Worm (Caenorhabditis elegans) whole organism, mixed stage, embryonic: ENCODE results near the gene sqst-4.

Experiments used
- M03D4.4 ChIP-seq: sonication (generic microtip); optimal IDR thresholded peaks from 2 replicates; lab custom pipeline; 2017; ENCODE audit warnings: mild to moderate bottlenecking, missing genetic modification characterization, missing compliant biosample characterization
- blmp-1 ChIP-seq: fragments of 150-350 bp; optimal IDR thresholded peaks from 2 replicates; lab custom pipeline; 2014; ENCODE audit warnings: missing biosample characterization, missing genetic modification characterization
- ceh-39 ChIP-seq: fragments of 150-350 bp; optimal IDR thresholded peaks from 2 replicates; lab custom pipeline; 2014; ENCODE audit warnings: missing biosample characterization, missing genetic modification characterization
- ceh-43 ChIP-seq: fragments of 200-800 bp; sonication (Bioruptor generic); optimal IDR thresholded peaks from 2 replicates; lab custom pipeline; 2018; ENCODE audit warnings: mild to moderate bottlenecking, missing genetic modification characterization, moderate library complexity, missing compliant biosample characterization
- ces-1 ChIP-seq: fragments of 150-350 bp; optimal IDR thresholded peaks from 2 replicates; lab custom pipeline; 2014; ENCODE audit warnings: missing biosample characterization, missing genetic modification reagents, missing genetic modification characterization
- cnd-1 ChIP-seq: fragments of 200-800 bp; sonication (Bioruptor generic); optimal IDR thresholded peaks from 2 replicates; lab custom pipeline; 2018; ENCODE audit warnings: mild to moderate bottlenecking, missing genetic modification characterization, missing compliant biosample characterization
- drap-1 ChIP-seq: fragments of 200-800 bp; sonication (Bioruptor generic); optimal IDR thresholded peaks from 3 replicates; lab custom pipeline; 2018; ENCODE audit warnings: mild to moderate bottlenecking, missing genetic modification characterization, missing compliant biosample characterization
- elt-3 ChIP-seq: fragments of 150-350 bp; optimal IDR thresholded peaks from 2 replicates; lab custom pipeline; 2014; ENCODE audit warnings: missing biosample characterization, missing genetic modification characterization
- flh-1 ChIP-seq: fragments of 200-800 bp; sonication (Bioruptor generic); optimal IDR thresholded peaks from 2 replicates; lab custom pipeline; 2018; ENCODE audit warnings: mild to moderate bottlenecking, missing genetic modification characterization, moderate library complexity, missing compliant biosample characterization
- hlh-1 ChIP-seq: fragments of 150-350 bp; optimal IDR thresholded peaks from 2 replicates; lab custom pipeline; 2014; ENCODE audit warnings: missing biosample characterization, missing genetic modification reagents, missing genetic modification characterization
- lin-13 ChIP-seq: fragments of 150-350 bp; optimal IDR thresholded peaks from 2 replicates; lab custom pipeline; 2014; ENCODE audit warnings: missing biosample characterization, missing genetic modification characterization
- lin-32 ChIP-seq: fragments of 200-800 bp; sonication (Bioruptor generic); optimal IDR thresholded peaks from 2 replicates; lab custom pipeline; 2018; ENCODE audit warnings: mild to moderate bottlenecking, missing genetic modification characterization, missing compliant biosample characterization
- lsy-2 ChIP-seq: fragments of 150-350 bp; optimal IDR thresholded peaks from 2 replicates; lab custom pipeline; 2014; ENCODE audit warnings: missing biosample characterization, missing genetic modification characterization
- mab-5 ChIP-seq: fragments of 150-350 bp; optimal IDR thresholded peaks from 2 replicates; lab custom pipeline; 2014; ENCODE audit warnings: missing biosample characterization, missing genetic modification characterization
- mep-1 ChIP-seq: fragments of 150-350 bp; optimal IDR thresholded peaks from 2 replicates; lab custom pipeline; 2017; ENCODE audit warnings: missing biosample characterization, missing genetic modification reagents, missing genetic modification characterization, inconsistent platforms
- mls-2 ChIP-seq: sonication (generic microtip); optimal IDR thresholded peaks from 2 replicates; lab custom pipeline; 2016; ENCODE audit warnings: mild to moderate bottlenecking, missing genetic modification characterization, moderate library complexity, missing compliant biosample characterization
- nhr-12 ChIP-seq: fragments of 150-350 bp; optimal IDR thresholded peaks from 2 replicates; lab custom pipeline; 2014; ENCODE audit warnings: missing biosample characterization, missing genetic modification characterization
- nhr-2 ChIP-seq: fragments of 150-350 bp; optimal IDR thresholded peaks from 2 replicates; lab custom pipeline; 2014; ENCODE audit warnings: missing biosample characterization, missing genetic modification characterization
- nhr-76 ChIP-seq: sonication (generic microtip); optimal IDR thresholded peaks from 2 replicates; lab custom pipeline; 2017; ENCODE audit warnings: missing biosample characterization, missing genetic modification characterization
- pha-4 ChIP-seq: fragments of 150-350 bp; optimal IDR thresholded peaks from 2 replicates; lab custom pipeline; 2018; ENCODE audit warnings: missing biosample characterization, missing genetic modification reagents, missing genetic modification characterization
- sem-2 ChIP-seq: fragments of 200-800 bp; sonication (Bioruptor generic); optimal IDR thresholded peaks from 2 replicates; lab custom pipeline; 2018; ENCODE audit warnings: mild to moderate bottlenecking, missing genetic modification characterization, missing compliant biosample characterization
- snpc-4 ChIP-seq: fragments of 150-350 bp; optimal IDR thresholded peaks from 2 replicates; lab custom pipeline; 2014; ENCODE audit warnings: missing biosample characterization, missing genetic modification characterization
- sptf-1 ChIP-seq: sonication (generic microtip); optimal IDR thresholded peaks from 2 replicates; lab custom pipeline; 2017; ENCODE audit warnings: mild to moderate bottlenecking, missing genetic modification characterization, moderate library complexity, missing compliant biosample characterization
- tbx-8 ChIP-seq: fragments of 200-800 bp; sonication (Bioruptor generic); optimal IDR thresholded peaks from 2 replicates; lab custom pipeline; 2018; ENCODE audit warnings: mild to moderate bottlenecking, missing genetic modification characterization, moderate library complexity, missing compliant biosample characterization
- unc-120 ChIP-seq: sonication (generic microtip); optimal IDR thresholded peaks from 2 replicates; lab custom pipeline; 2017; ENCODE audit warnings: missing genetic modification characterization, missing compliant biosample characterization; ENCODE audit not compliant: poor library complexity, severe bottlenecking
- unc-62 ChIP-seq: fragments of 150-350 bp; optimal IDR thresholded peaks from 2 replicates; lab custom pipeline; 2014; ENCODE audit warnings: missing biosample characterization, missing genetic modification reagents, missing genetic modification characterization
- zip-8 ChIP-seq: fragments of 150-350 bp; optimal IDR thresholded peaks from 2 replicates; lab custom pipeline; 2014; ENCODE audit warnings: missing biosample characterization, missing genetic modification characterization

The sqst-4 gene

ce11 chrV:16458714-16459113 is 29.6 kb upstream of the sqst-4 start, which contains the start of gene str-15:
Gene str-15 (minus strand): TSS chrV:16458814.
- no peak for TF ChIP-seq nhr-76 (tag; lab: Kevin White, UChicago)
- no peak for TF ChIP-seq elt-3 (tag; lab: Kevin White, UChicago)
- no peak for TF ChIP-seq hlh-1
- TF ChIP-seq cnd-1 (tag; lab: Kevin White, UChicago) = no peak
- TF ChIP-seq mls-2 = no peak
- TF ChIP-seq mep-1 (tag; lab: Kevin White, UChicago) = no peak
- TF ChIP-seq unc-62 (GFP tag; lab: Kevin White, UChicago) = no peak
- no peak for TF ChIP-seq sptf-1 (tag; lab: Kevin White, UChicago)
- TF ChIP-seq flh-1 (GFP tag; lab: Kevin White, UChicago) = no peak
- no peak for TF ChIP-seq snpc-4 (tag; lab: Kevin White, UChicago)
- TF ChIP-seq M03D4.4 (tag; lab: Kevin White, UChicago) = no peak
- TF ChIP-seq sem-2 (GFP tag; lab: Kevin White, UChicago) = no peak
- TF ChIP-seq drap-1 (GFP tag; lab: Kevin White, UChicago) = no peak
- no peak for TF ChIP-seq pha-4
- no peak for TF ChIP-seq ceh-43
- TF ChIP-seq unc-120 (tag; lab: Kevin White, UChicago) = no peak
- no peak for TF ChIP-seq lin-13 (tag; lab: Kevin White, UChicago)
- TF ChIP-seq mab-5 (tag; lab: Kevin White, UChicago) = no peak
- no peak for TF ChIP-seq lin-32

- TF ChIP-seq ceh-39 (tag; lab: Kevin White, UChicago) (no peak), ces-1 (GFP tag; lab: Kevin White, UChicago) (no peak)
Measured at ce11 chrV:16459377-16459776, 28.9 kb upstream of the sqst-4 start.

- TF ChIP-seq lin-32 = no peak
- no peak for TF ChIP-seq mep-1 (tag; lab: Kevin White, UChicago)
- TF ChIP-seq cnd-1 (tag; lab: Kevin White, UChicago) = no peak
- no peak for TF ChIP-seq unc-62 (GFP tag; lab: Kevin White, UChicago)
- TF ChIP-seq ces-1 (GFP tag; lab: Kevin White, UChicago) = no peak
- TF ChIP-seq blmp-1 = no peak
- TF ChIP-seq drap-1 (GFP tag; lab: Kevin White, UChicago) = no peak
- TF ChIP-seq flh-1 (GFP tag; lab: Kevin White, UChicago) = no peak
- TF ChIP-seq zip-8 = no peak
- TF ChIP-seq tbx-8 (GFP tag; lab: Kevin White, UChicago) = no peak
Measured at ce11 chrV:16460866-16461265, 27.4 kb upstream of the sqst-4 start, which contains the start of gene srh-142. Gene srh-142 (minus strand): TSS chrV:16460966.

ce11 chrV:16467840-16468239 is 20.4 kb upstream of the sqst-4 start, which contains the start of gene sru-44:
Gene sru-44 (minus strand): TSS chrV:16467940.
- no peak for TF ChIP-seq mab-5 (tag; lab: Kevin White, UChicago)
- no peak for TF ChIP-seq tbx-8 (GFP tag; lab: Kevin White, UChicago)
- no peak for TF ChIP-seq cnd-1 (tag; lab: Kevin White, UChicago)
- no peak for TF ChIP-seq lin-13 (tag; lab: Kevin White, UChicago)
- no peak for TF ChIP-seq drap-1 (GFP tag; lab: Kevin White, UChicago)
- TF ChIP-seq sptf-1 (tag; lab: Kevin White, UChicago) = no peak
- TF ChIP-seq nhr-12 = no peak

- no peak for TF ChIP-seq nhr-2 (tag; lab: Kevin White, UChicago)
- no peak for TF ChIP-seq lin-13 (tag; lab: Kevin White, UChicago)
- no peak for TF ChIP-seq unc-62 (GFP tag; lab: Kevin White, UChicago)
- TF ChIP-seq tbx-8 (GFP tag; lab: Kevin White, UChicago) = no peak
Measured at ce11 chrV:16470916-16471315, 17.4 kb upstream of the sqst-4 start, which contains the start of gene srh-138. Gene srh-138 (minus strand): TSS chrV:16471016.

ce11 chrV:16471995-16472563 is 16.2 kb upstream of the sqst-4 start, which contains the start of gene srw-35:
Gene srw-35 (plus strand): TSS chrV:16472513.
- TF ChIP-seq lsy-2 (tag; lab: Kevin White, UChicago) (no peak), lin-32 (no peak)
